Fruit fly (Drosophila melanogaster): Measurements from ENCODE around the gene Adk2.

Adk2 gene

dm6 chr3L:13006490-13006889 lies 16.0 kb downstream of the Adk2 start, which contains the start of gene CG11263 (continued):
- TF ChIP-seq CG10431 (GFP tag; optimal IDR thresholded peaks at IDR 0.05), result no peak
- no peak for TF ChIP-seq ro (GFP tag; IDR thresholded peaks at IDR 0.05)
- TF ChIP-seq eyg (GFP tag; optimal IDR thresholded peaks at IDR 0.05), result peak; percentile 22
- TF ChIP-seq scrt (GFP tag; optimal IDR thresholded peaks at IDR 0.05), result peak; percentile 2
- TF ChIP-seq CG16813 (GFP tag; IDR thresholded peaks at IDR 0.05; ENCODE audit: partially characterized antibody), result peak; percentile 86
- TF ChIP-seq CG3407 (GFP tag; optimal IDR thresholded peaks at IDR 0.05), result no peak
- peak; percentile 81 for TF ChIP-seq unc-4 (GFP tag; IDR thresholded peaks at IDR 0.05; ENCODE audit: partially characterized antibody)
- peak; percentile 29 for TF ChIP-seq p53 (GFP tag; optimal IDR thresholded peaks at IDR 0.05)
- TF ChIP-seq MTF-1 (GFP tag; optimal IDR thresholded peaks at IDR 0.05; ENCODE audit: borderline replicate concordance), result no peak
- no peak for TF ChIP-seq aop (GFP tag; IDR thresholded peaks at IDR 0.05)
- peak; percentile 57 to 62 for TF ChIP-seq dpn (GFP tag; optimal IDR thresholded peaks at IDR 0.05)
- no peak for TF ChIP-seq sqz (GFP tag; optimal IDR thresholded peaks at IDR 0.05)
- TF ChIP-seq tin (GFP tag; optimal IDR thresholded peaks at IDR 0.05), result peak; percentile 62
- peak; percentile 86 for TF ChIP-seq Opbp (GFP tag; IDR thresholded peaks at IDR 0.05; ENCODE audit: partially characterized antibody)
- no peak for TF ChIP-seq Lim3 (GFP tag; IDR thresholded peaks at IDR 0.05)
- peak; percentile 44 for TF ChIP-seq D19A (tag; optimal IDR thresholded peaks at IDR 0.05)
- TF ChIP-seq pzg (GFP tag; optimal IDR thresholded peaks at IDR 0.05), result peak; percentile 84
- no peak; the same call in 2 of the 3 replicates for TF ChIP-seq Mrtf (GFP tag; IDR thresholded peaks at IDR 0.05)
- TF ChIP-seq hb (GFP tag; IDR thresholded peaks at IDR 0.05; ENCODE audit: partially characterized antibody), result peak; percentile 83
- TF ChIP-seq Blimp-1 (GFP tag; optimal IDR thresholded peaks at IDR 0.05), result no peak
- TF ChIP-seq Sin3A (optimal IDR thresholded peaks at IDR 0.05), result no peak
- no peak for TF ChIP-seq CG9797 (GFP tag; optimal IDR thresholded peaks at IDR 0.05)
- TF ChIP-seq exex (tag; optimal IDR thresholded peaks at IDR 0.05), result no peak
- TF ChIP-seq CG12391 (tag; optimal IDR thresholded peaks at IDR 0.05), result peak; percentile 43
- TF ChIP-seq so (GFP tag; IDR thresholded peaks at IDR 0.05), result no peak
- no peak for TF ChIP-seq ab (GFP tag; optimal IDR thresholded peaks at IDR 0.05)
- no peak for TF ChIP-seq h (optimal IDR thresholded peaks at IDR 0.05)
- TF ChIP-seq CG15696 (tag; optimal IDR thresholded peaks at IDR 0.05), result no peak
- TF ChIP-seq otp (GFP tag; IDR thresholded peaks at IDR 0.05), result no peak
- no peak for TF ChIP-seq cato (GFP tag; optimal IDR thresholded peaks at IDR 0.05; ENCODE audit: borderline replicate concordance)
- TF ChIP-seq gt (GFP tag; IDR thresholded peaks at IDR 0.05), result no peak
- TF ChIP-seq fd3F (GFP tag; optimal IDR thresholded peaks at IDR 0.05), result no peak
- TF ChIP-seq chm (GFP tag; IDR thresholded peaks at IDR 0.05), result no peak
- TF ChIP-seq Lhr (GFP tag; optimal IDR thresholded peaks at IDR 0.05), result peak; percentile 73
- TF ChIP-seq Dip2 (GFP tag; IDR thresholded peaks at IDR 0.05), result no peak
- TF ChIP-seq CG7963 (GFP tag; IDR thresholded peaks at IDR 0.05; ENCODE audit: partially characterized antibody), result peak; percentile 93
- no peak for TF ChIP-seq CG18011 (GFP tag; optimal IDR thresholded peaks at IDR 0.05)
- TF ChIP-seq CG3163 (GFP tag; optimal IDR thresholded peaks at IDR 0.05), result peak; percentile 37
- no peak for TF ChIP-seq usp (GFP tag; optimal IDR thresholded peaks at IDR 0.05)
- TF ChIP-seq Oaz (GFP tag; IDR thresholded peaks at IDR 0.05), result no peak
- TF ChIP-seq chinmo (GFP tag; IDR thresholded peaks at IDR 0.05; ENCODE audit: partially characterized antibody), result peak; percentile 77; the same call in 2 of the 4 replicates
- TF ChIP-seq Dll (GFP tag; IDR thresholded peaks at IDR 0.05; ENCODE audit: partially characterized antibody), result peak; percentile 86
- TF ChIP-seq tll (GFP tag; optimal IDR thresholded peaks at IDR 0.05), result no peak
- TF ChIP-seq CG16779 (GFP tag; IDR thresholded peaks at IDR 0.05), result no peak
- TF ChIP-seq twi (tag; optimal IDR thresholded peaks at IDR 0.05), result no peak
- TF ChIP-seq wor (GFP tag; IDR thresholded peaks at IDR 0.05), result no peak
- TF ChIP-seq yki (optimal IDR thresholded peaks at IDR 0.05), result no peak
- TF ChIP-seq CG8089 (GFP tag; optimal IDR thresholded peaks at IDR 0.05), result peak; percentile 24
- TF ChIP-seq CG17802 (tag; optimal IDR thresholded peaks at IDR 0.05), result no peak
- no peak for TF ChIP-seq crol (GFP tag; IDR thresholded peaks at IDR 0.05)
- peak; percentile 55; the same call in 1 of the 2 replicates for TF ChIP-seq CG2129 (GFP tag; IDR thresholded peaks at IDR 0.05; ENCODE audit: partially characterized antibody)
